Fruit fly (Drosophila melanogaster) whole organism, embryonic: ENCODE data around the gene CG11089.

Experiments used
- ATbp ChIP-seq: fragments of 200-800 bp; sonication (Bioruptor generic); optimal IDR thresholded peaks from 2 replicates; lab custom pipeline; 2017; ENCODE audit warnings: missing biosample characterization, mild to moderate bottlenecking, missing genetic modification characterization, missing genetic modification reagents
- Aef1 ChIP-seq: fragments of 200-800 bp; sonication (Bioruptor generic); IDR thresholded peaks from 3 replicates; pipeline ENCODE4 v1.3.6; 2022; ENCODE audit warnings: missing biosample characterization, missing genetic modification characterization
- CG1024 ChIP-seq: fragments of 200-800 bp; sonication (Bioruptor generic); IDR thresholded peaks from 2 replicates; pipeline ENCODE4 v1.3.6; 2022; ENCODE audit warnings: missing biosample characterization, missing genetic modification characterization
- CG11723 ChIP-seq: fragments of 200-800 bp; sonication (Bioruptor generic); optimal IDR thresholded peaks from 2 replicates; lab custom pipeline; 2017; ENCODE audit warnings: missing biosample characterization, mild to moderate bottlenecking, missing genetic modification characterization
- CG12391 ChIP-seq: fragments of 200-800 bp; sonication (Bioruptor generic); optimal IDR thresholded peaks from 3 replicates; lab custom pipeline; 2018; ENCODE audit warnings: missing biosample characterization, mild to moderate bottlenecking, missing genetic modification characterization, moderate library complexity
- CG14667 ChIP-seq: fragments of 200-800 bp; sonication (Bioruptor generic); IDR thresholded peaks from 2 replicates; pipeline ENCODE4 v1.3.6; 2022; ENCODE audit warnings: missing biosample characterization, missing genetic modification characterization
- CG15073 ChIP-seq: fragments of 200-800 bp; sonication (Bioruptor generic); optimal IDR thresholded peaks from 2 replicates; lab custom pipeline; 2016; ENCODE audit warnings: missing biosample characterization, missing genetic modification characterization
- CG1602 ChIP-seq: fragments of 200-800 bp; sonication (Bioruptor generic); optimal IDR thresholded peaks from 3 replicates; lab custom pipeline; 2016; ENCODE audit warnings: missing biosample characterization, missing genetic modification characterization
- CG16815 ChIP-seq: fragments of 200-800 bp; sonication (Bioruptor generic); optimal IDR thresholded peaks from 3 replicates; lab custom pipeline; 2017; ENCODE audit warnings: missing biosample characterization, mild to moderate bottlenecking, missing genetic modification characterization
- CG17328 ChIP-seq: fragments of 200-800 bp; sonication (Bioruptor generic); IDR thresholded peaks from 2 replicates; pipeline ENCODE4 v1.3.6; 2022; ENCODE audit warnings: missing biosample characterization, missing genetic modification characterization
- CG17568 ChIP-seq: fragments of 200-800 bp; sonication (Bioruptor generic); optimal IDR thresholded peaks from 2 replicates; lab custom pipeline; 2018; ENCODE audit warnings: missing biosample characterization, mild to moderate bottlenecking, missing genetic modification characterization, moderate library complexity
- CG17829 ChIP-seq: fragments of 200-800 bp; optimal IDR thresholded peaks from 2 replicates; lab custom pipeline; 2019; ENCODE audit warnings: missing biosample characterization, mild to moderate bottlenecking, missing genetic modification characterization, moderate library complexity
- CG17912 ChIP-seq: fragments of 200-800 bp; sonication (Bioruptor generic); optimal IDR thresholded peaks from 2 replicates; lab custom pipeline; 2018; ENCODE audit warnings: missing biosample characterization, mild to moderate bottlenecking, missing genetic modification characterization
- CG18262 ChIP-seq: fragments of 200-800 bp; optimal IDR thresholded peaks from 3 replicates; lab custom pipeline; 2019; ENCODE audit warnings: missing biosample characterization, mild to moderate bottlenecking, missing genetic modification characterization, moderate library complexity
- CG34224 ChIP-seq: fragments of 200-800 bp; sonication (Bioruptor generic); IDR thresholded peaks from 3 replicates; pipeline ENCODE4 v1.3.6; 2022; ENCODE audit warnings: missing biosample characterization, missing genetic modification characterization; ENCODE audit not compliant: partially characterized antibody
- CG3838 ChIP-seq: fragments of 200-800 bp; sonication (Bioruptor generic); optimal IDR thresholded peaks from 3 replicates; lab custom pipeline; 2016; ENCODE audit warnings: missing biosample characterization, missing genetic modification characterization
- CG4820 ChIP-seq: fragments of 200-800 bp; sonication (Bioruptor generic); optimal IDR thresholded peaks from 3 replicates; lab custom pipeline; 2016; ENCODE audit warnings: missing biosample characterization, missing genetic modification characterization
- CG7928 ChIP-seq: fragments of 200-800 bp; sonication (Bioruptor generic); optimal IDR thresholded peaks from 2 replicates; lab custom pipeline; 2017; ENCODE audit warnings: missing biosample characterization, mild to moderate bottlenecking, missing genetic modification characterization
- CG9609 ChIP-seq: fragments of 200-800 bp; sonication (Bioruptor generic); optimal IDR thresholded peaks from 3 replicates; lab custom pipeline; 2016; ENCODE audit warnings: missing biosample characterization, missing genetic modification characterization
- CrebB ChIP-seq: fragments of 200-800 bp; sonication (Bioruptor generic); optimal IDR thresholded peaks from 3 replicates; lab custom pipeline; 2018; ENCODE audit warnings: missing biosample characterization, mild to moderate bottlenecking, missing genetic modification characterization
- Dfd ChIP-seq, 2 experiments: fragments of >200 bp; optimal IDR thresholded peaks; 2 replicates each; lab custom pipeline; 2017; ENCODE audit warnings: missing biosample characterization in 2 of 2, missing genetic modification characterization in 2 of 2
- E2f2 ChIP-seq: fragments of 200-800 bp; sonication (Bioruptor generic); IDR thresholded peaks from 2 replicates; pipeline ENCODE4 v1.3.6; 2022; ENCODE audit warnings: missing biosample characterization, missing genetic modification characterization
- Fer2 ChIP-seq: fragments of 200-800 bp; sonication (Bioruptor generic); optimal IDR thresholded peaks from 2 replicates; lab custom pipeline; 2018; ENCODE audit warnings: missing biosample characterization, mild to moderate bottlenecking, missing genetic modification characterization, moderate library complexity
- HmgZ ChIP-seq: fragments of 200-800 bp; sonication (Bioruptor generic); optimal IDR thresholded peaks from 2 replicates; lab custom pipeline; 2018; ENCODE audit warnings: missing biosample characterization, mild to moderate bottlenecking, missing genetic modification characterization
- Hr51 ChIP-seq, 2 experiments: fragments of 200-800 bp; sonication (Bioruptor generic); optimal IDR thresholded peaks; 2 replicates in 1 of 2; 3 replicates in 1 of 2; lab custom pipeline; 2016 to 2018; ENCODE audit warnings: missing biosample characterization in 2 of 2, missing genetic modification characterization in 2 of 2, mild to moderate bottlenecking in 1 of 2, moderate library complexity in 1 of 2
- Jarid2 ChIP-seq: fragments of 200-800 bp; sonication (Bioruptor generic); optimal IDR thresholded peaks from 3 replicates; lab custom pipeline; 2017; ENCODE audit warnings: mild to moderate bottlenecking, missing biosample characterization, missing genetic modification reagents, missing genetic modification characterization
- Ptx1 ChIP-seq: fragments of 200-800 bp; sonication (Bioruptor generic); IDR thresholded peaks from 2 replicates; pipeline ENCODE4 v1.3.6; 2022; ENCODE audit warnings: missing biosample characterization, missing genetic modification characterization
- Scr ChIP-seq: fragments of 200-800 bp; sonication (Bioruptor generic); IDR thresholded peaks from 2 replicates; pipeline ENCODE4 v1.3.6; 2022; ENCODE audit warnings: missing biosample characterization, missing genetic modification characterization; ENCODE audit not compliant: partially characterized antibody
- Spps ChIP-seq: fragments of 200-800 bp; sonication (Bioruptor generic); optimal IDR thresholded peaks from 2 replicates; lab custom pipeline; 2018; ENCODE audit warnings: missing biosample characterization, mild to moderate bottlenecking, missing genetic modification characterization
- Xbp1 ChIP-seq: fragments of 200-800 bp; sonication (Bioruptor generic); optimal IDR thresholded peaks from 3 replicates; lab custom pipeline; 2016; ENCODE audit warnings: missing biosample characterization, mild to moderate bottlenecking, missing genetic modification characterization
- cato ChIP-seq: fragments of 200-800 bp; sonication (Bioruptor generic); optimal IDR thresholded peaks from 2 replicates; lab custom pipeline; 2016; ENCODE audit warnings: missing biosample characterization, missing genetic modification characterization, borderline replicate concordance
- chinmo ChIP-seq: fragments of 200-800 bp; sonication (Bioruptor generic); IDR thresholded peaks from 4 replicates; pipeline ENCODE4 v1.3.6; 2022; ENCODE audit warnings: missing biosample characterization, missing genetic modification characterization; ENCODE audit not compliant: partially characterized antibody
- corto ChIP-seq: fragments of 200-800 bp; sonication (Bioruptor generic); optimal IDR thresholded peaks from 2 replicates; lab custom pipeline; 2016; ENCODE audit warnings: missing biosample characterization, mild to moderate bottlenecking, missing genetic modification characterization, moderate library complexity
- crp ChIP-seq, 2 experiments: fragments of 200-800 bp; sonication (Bioruptor generic); optimal IDR thresholded peaks; 2 replicates in 1 of 2; 3 replicates in 1 of 2; lab custom pipeline; 2017; ENCODE audit warnings: missing biosample characterization in 2 of 2, missing genetic modification characterization in 2 of 2, mild to moderate bottlenecking in 1 of 2, moderate library complexity in 1 of 2
- dpn ChIP-seq, 2 experiments: fragments of 200-800 bp; sonication (Bioruptor generic); optimal IDR thresholded peaks; 3 replicates each; lab custom pipeline; 2016; ENCODE audit warnings: missing biosample characterization in 2 of 2, missing genetic modification characterization in 2 of 2
- exex ChIP-seq: fragments of 200-800 bp; sonication (Bioruptor generic); optimal IDR thresholded peaks from 4 replicates; lab custom pipeline; 2018; ENCODE audit warnings: missing biosample characterization, mild to moderate bottlenecking, missing genetic modification characterization, moderate library complexity
- gcm ChIP-seq: fragments of 200-800 bp; sonication (Bioruptor generic); optimal IDR thresholded peaks from 2 replicates; lab custom pipeline; 2019; ENCODE audit warnings: missing biosample characterization, mild to moderate bottlenecking, missing genetic modification characterization, moderate library complexity
- gfzf ChIP-seq: fragments of 200-800 bp; sonication (Bioruptor generic); optimal IDR thresholded peaks from 2 replicates; lab custom pipeline; 2016; ENCODE audit warnings: missing biosample characterization, mild to moderate bottlenecking, missing genetic modification characterization, moderate library complexity
- gt ChIP-seq: fragments of 200-800 bp; sonication (Bioruptor generic); IDR thresholded peaks from 2 replicates; pipeline ENCODE4 v1.3.6; 2022; ENCODE audit warnings: missing biosample characterization, missing genetic modification characterization
- hb ChIP-seq: fragments of 200-800 bp; sonication (Bioruptor generic); IDR thresholded peaks from 3 replicates; pipeline ENCODE4 v1.3.6; 2022; ENCODE audit warnings: missing biosample characterization, missing genetic modification characterization; ENCODE audit not compliant: partially characterized antibody
- inv ChIP-seq: fragments of 200-800 bp; sonication (Bioruptor generic); IDR thresholded peaks from 2 replicates; pipeline ENCODE4 v1.3.6; 2022; ENCODE audit warnings: missing biosample characterization, missing genetic modification characterization; ENCODE audit not compliant: partially characterized antibody
- knrl ChIP-seq: fragments of 200-800 bp; sonication (Bioruptor generic); IDR thresholded peaks from 3 replicates; pipeline ENCODE4 v1.3.6; 2022; ENCODE audit warnings: missing biosample characterization, missing genetic modification characterization; ENCODE audit not compliant: partially characterized antibody
- ranshi ChIP-seq: fragments of 200-800 bp; sonication (Bioruptor generic); IDR thresholded peaks from 2 replicates; pipeline ENCODE4 v1.3.6; 2022; ENCODE audit warnings: missing biosample characterization, missing genetic modification characterization
- sisA ChIP-seq: fragments of 200-800 bp; sonication (Bioruptor generic); IDR thresholded peaks from 2 replicates; pipeline ENCODE4 v1.3.6; 2022; ENCODE audit warnings: missing biosample characterization, missing genetic modification characterization
- so ChIP-seq: fragments of 200-800 bp; sonication (Bioruptor generic); IDR thresholded peaks from 3 replicates; pipeline ENCODE4 v1.3.6; 2022; ENCODE audit warnings: missing biosample characterization, missing genetic modification characterization
- zf30C ChIP-seq: fragments of 200-800 bp; sonication (Bioruptor generic); optimal IDR thresholded peaks from 3 replicates; lab custom pipeline; 2018; ENCODE audit warnings: missing biosample characterization, mild to moderate bottlenecking, missing genetic modification characterization
- zfh2 ChIP-seq: fragments of 200-800 bp; sonication (Bioruptor generic); optimal IDR thresholded peaks from 2 replicates; lab custom pipeline; 2016; ENCODE audit warnings: missing biosample characterization, missing genetic modification characterization

Gene CG11089

DNA sequence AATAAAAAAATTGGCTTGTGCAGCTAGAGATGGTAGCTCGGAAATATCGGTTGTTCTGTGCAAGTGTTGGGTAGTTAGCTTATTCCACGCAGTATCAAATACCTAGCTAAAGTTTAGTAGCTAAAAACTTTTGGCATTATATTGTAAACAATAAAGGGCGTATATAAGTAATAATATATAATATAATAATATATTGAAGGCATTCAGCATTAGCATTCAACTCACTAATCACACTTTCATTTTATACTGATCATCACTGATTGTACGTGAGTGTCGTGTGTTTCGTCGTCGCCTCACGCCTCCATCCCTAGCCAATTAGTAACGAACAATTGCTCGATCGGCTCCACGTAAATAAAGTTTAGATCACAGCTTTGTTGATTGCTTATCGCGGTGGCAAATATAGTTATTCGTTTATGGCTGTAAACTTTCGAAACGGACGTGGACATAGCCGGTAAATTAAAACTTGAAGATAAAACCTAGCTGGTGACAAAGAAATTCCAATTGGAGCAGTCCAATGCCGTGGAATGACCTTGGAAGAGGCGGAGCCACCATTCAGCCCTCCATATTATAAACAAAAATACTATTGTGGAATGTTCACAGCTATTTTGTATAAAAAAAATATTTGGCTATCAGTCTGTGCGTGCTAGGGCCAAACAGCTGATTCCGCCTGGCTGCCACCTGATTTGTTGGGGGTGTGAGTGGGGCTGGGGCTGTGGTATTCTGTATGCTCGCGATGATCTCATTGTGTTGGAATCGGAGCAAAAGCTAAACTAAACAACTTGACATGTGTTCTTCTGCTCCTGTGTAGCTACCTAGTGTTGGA is 41.2 kb downstream of the CG11089 start, which contains the start of the genes PIG-S, sud1 and CG11168 (continued):
- no peak for TF ChIP-seq corto
- peak; percentile 96 for TF ChIP-seq Scr (GFP tag; lab: Robert Waterston, UW)
- TF ChIP-seq knrl = peak; percentile 98
- TF ChIP-seq gt (GFP tag; lab: Robert Waterston, UW) = no peak
- peak; percentile 47; the same call in 1 of the 2 replicates for TF ChIP-seq sisA (GFP tag; lab: Robert Waterston, UW)
- TF ChIP-seq exex (tag; lab: Kevin White, UChicago) = peak; percentile 54
- peak; percentile 62 for TF ChIP-seq CG17829
- TF ChIP-seq CG17328 (GFP tag; lab: Robert Waterston, UW) = peak; percentile 50
- TF ChIP-seq CG3838 = peak; percentile 18
- TF ChIP-seq cato (GFP tag; lab: Kevin White, UChicago) = peak; percentile 5
- peak; percentile 85; the same call in 2 of the 4 replicates for TF ChIP-seq chinmo
- no peak for TF ChIP-seq CG1024 (GFP tag; lab: Robert Waterston, UW)
- peak; percentile 59 for TF ChIP-seq CG14667
- no peak for TF ChIP-seq zf30C (GFP tag; lab: Kevin White, UChicago)
- no peak for TF ChIP-seq zfh2 (GFP tag; lab: Kevin White, UChicago)
- TF ChIP-seq CG9609 (GFP tag; lab: Kevin White, UChicago) = no peak
- peak; percentile 1 for TF ChIP-seq gfzf (GFP tag; lab: Kevin White, UChicago)
- peak; percentile 34 for TF ChIP-seq Fer2 (tag; lab: Kevin White, UChicago)
- TF ChIP-seq crp (GFP tag; optimal IDR thresholded peaks at IDR 0.05; lab: Kevin White, UChicago) = peak; percentile 26 to 76
- TF ChIP-seq HmgZ (tag; lab: Kevin White, UChicago) = peak; percentile 64
- peak; percentile 30 for TF ChIP-seq CG4820 (GFP tag; lab: Kevin White, UChicago)
- no peak for TF ChIP-seq CG17568 (GFP tag; lab: Kevin White, UChicago)
- peak; percentile 70 for TF ChIP-seq Xbp1
- TF ChIP-seq Aef1 (GFP tag; lab: Robert Waterston, UW) = peak; percentile 68
- TF ChIP-seq gcm (GFP tag; lab: Kevin White, UChicago) = no peak
- no peak for TF ChIP-seq CG11723
- peak; percentile 65 for TF ChIP-seq CG1602
- TF ChIP-seq dpn (GFP tag; optimal IDR thresholded peaks at IDR 0.05; lab: Kevin White, UChicago) = peak in 1 of 2 experiments; percentile 62
- peak; percentile 26; the same call in 1 of the 2 replicates for TF ChIP-seq E2f2
- no peak for TF ChIP-seq CG17912 (GFP tag; lab: Kevin White, UChicago)
- peak; percentile 28 for TF ChIP-seq ATbp (GFP tag; lab: Kevin White, UChicago)
- TF ChIP-seq hb (GFP tag; lab: Robert Waterston, UW) = peak; percentile 92
- no peak for TF ChIP-seq CG15073 (GFP tag; lab: Kevin White, UChicago)
- TF ChIP-seq ranshi = peak; percentile 74; the same call in 1 of the 2 replicates
- TF ChIP-seq CrebB (tag; lab: Kevin White, UChicago) = no peak
- TF ChIP-seq CG18262 (tag; lab: Kevin White, UChicago) = peak; percentile 64
- peak; percentile 93 for TF ChIP-seq CG34224 (GFP tag; lab: Robert Waterston, UW)
- peak; percentile 97 for TF ChIP-seq inv (GFP tag; lab: Robert Waterston, UW)
- TF ChIP-seq Jarid2 (GFP tag; lab: Kevin White, UChicago) = no peak
- 0 out of 3 replicates have a peak, but pooled peaks have one; percentile 54 for TF ChIP-seq so (GFP tag; lab: Robert Waterston, UW)
- peak; percentile 81 for TF ChIP-seq CG12391 (tag; lab: Kevin White, UChicago)
- no peak for TF ChIP-seq Spps (tag; lab: Kevin White, UChicago)
- peak; percentile 54 for TF ChIP-seq CG16815
- peak; percentile 38 for TF ChIP-seq CG7928 (GFP tag; lab: Kevin White, UChicago)
- TF ChIP-seq Ptx1 (GFP tag; lab: Robert Waterston, UW) = peak; percentile 80
- peak in 1 of 2 experiments; percentile 46 for TF ChIP-seq Hr51 (GFP tag; optimal IDR thresholded peaks at IDR 0.05; lab: Kevin White, UChicago)
- TF ChIP-seq Dfd (GFP tag; optimal IDR thresholded peaks at IDR 0.05; lab: Kevin White, UChicago) = no peak
